Worm (Caenorhabditis elegans): ENCODE data around the gene inpp-1.

- TF ChIP-seq nhr-21 (tag; optimal IDR thresholded peaks at IDR 0.05) (no peak), egl-27 (tag; optimal IDR thresholded peaks at IDR 0.05) (no peak), fos-1 (tag; optimal IDR thresholded peaks at IDR 0.05) (no peak), ztf-11 (tag; optimal IDR thresholded peaks at IDR 0.05) (no peak), unc-39 (tag; optimal IDR thresholded peaks at IDR 0.05) (no peak), ztf-4 (tag; optimal IDR thresholded peaks at IDR 0.05) (no peak)
These were observed 25.6 kb upstream of the inpp-1 start, which contains the start of gene zipt-2.1 for ce11 chrIV:10799354-10799753.

Measured in whole organism, L2 larva.